Fruit fly (Drosophila melanogaster): ENCODE results near the gene betaNACtes1.

DNA sequence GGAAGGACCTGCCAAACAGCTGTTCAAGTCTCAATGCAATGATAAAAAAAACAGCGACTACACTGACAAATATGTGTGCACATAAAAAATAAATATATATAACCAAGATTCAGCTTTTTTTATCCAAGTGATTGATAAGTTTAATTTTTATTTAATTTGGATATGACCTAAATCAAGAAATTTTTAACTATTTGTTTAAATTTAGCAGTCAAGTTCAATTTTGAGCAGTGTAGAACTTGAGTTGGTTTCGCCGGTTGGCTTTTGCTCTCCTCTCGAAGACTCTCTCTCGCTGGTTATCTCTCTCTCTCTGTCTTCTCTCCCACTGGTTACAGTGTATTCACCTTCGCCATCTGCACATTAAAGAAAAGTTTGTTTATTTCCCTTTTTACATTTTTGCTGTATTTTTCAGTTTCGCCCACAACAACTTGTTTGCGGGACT lies 45.6 kb upstream of the betaNACtes1 start:
- peak; percentile 97 for TF ChIP-seq CG34367 (tag; optimal IDR thresholded peaks at IDR 0.05)
- TF ChIP-seq CG15710 (tag; optimal IDR thresholded peaks at IDR 0.05) = peak; percentile 98
- peak; percentile 96 for TF ChIP-seq CG12605 (GFP tag; IDR thresholded peaks at IDR 0.05)
- peak; percentile 97 for TF ChIP-seq CG9948 (tag; optimal IDR thresholded peaks at IDR 0.05)
- peak; percentile 59; the same call in 1 of the 2 replicates for TF ChIP-seq CG10348 (GFP tag; IDR thresholded peaks at IDR 0.05)
- peak; percentile 86 for TF ChIP-seq fd96Ca (GFP tag; IDR thresholded peaks at IDR 0.05)
- TF ChIP-seq D1 (tag; optimal IDR thresholded peaks at IDR 0.05) = peak; percentile 95
- TF ChIP-seq EcR (GFP tag; optimal IDR thresholded peaks at IDR 0.05) = peak; percentile 93
- peak; percentile 91 for TF ChIP-seq Pif1B (GFP tag; optimal IDR thresholded peaks at IDR 0.05)
- peak; percentile 97 for TF ChIP-seq Snoo (tag; optimal IDR thresholded peaks at IDR 0.05)
- TF ChIP-seq CG8301 (tag; optimal IDR thresholded peaks at IDR 0.05) = peak; percentile 93
- peak; percentile 98 for TF ChIP-seq CG17806 (tag; optimal IDR thresholded peaks at IDR 0.05)
